Worm (Caenorhabditis elegans): ENCODE measurements around the gene F53H4.4.

The F53H4.4 gene

ce11 chrX:15915774-15916173 is 49.6 kb downstream of the F53H4.4 start:
- TF ChIP-seq ZK546.5 (tag; optimal IDR thresholded peaks at IDR 0.05) (no peak), unc-62 (GFP tag; optimal IDR thresholded peaks at IDR 0.05 in 1 of 2) (peak in 1 of 2 experiments; percentile 96), unc-62 (tag; optimal IDR thresholded peaks at IDR 0.05) (no peak)

ce11 chrX:15917000-15917399 is 50.8 kb downstream of the F53H4.4 start, which contains the start of the genes F31B9.4 and F31B9.2:
F31B9.4 (minus strand) TSS chrX:15917100.
F31B9.2 (plus strand) TSS chrX:15917367.
- TF ChIP-seq F26F4.8 (GFP tag; conservative IDR thresholded peaks at IDR 0.05) = no peak
- TF ChIP-seq pha-4 (GFP tag; IDR thresholded peaks at IDR 0.05) = no peak
- TF ChIP-seq pha-4 (tag; optimal IDR thresholded peaks at IDR 0.05) = no peak
